Fruit fly (Drosophila melanogaster) whole organism, pupa: ENCODE data around the gene CG43181.

ENCODE experiments used
- CG10348 ChIP-seq: fragments of 200-800 bp; sonication (Bioruptor generic); IDR thresholded peaks from 2 replicates; pipeline ENCODE4 v1.3.6; 2022; ENCODE audit warnings: missing biosample characterization, missing genetic modification characterization
- CG4496 ChIP-seq: fragments of 200-800 bp; sonication (Bioruptor generic); IDR thresholded peaks from 3 replicates; pipeline ENCODE4 v1.3.6; 2022; ENCODE audit warnings: missing biosample characterization, missing genetic modification characterization

DNA sequence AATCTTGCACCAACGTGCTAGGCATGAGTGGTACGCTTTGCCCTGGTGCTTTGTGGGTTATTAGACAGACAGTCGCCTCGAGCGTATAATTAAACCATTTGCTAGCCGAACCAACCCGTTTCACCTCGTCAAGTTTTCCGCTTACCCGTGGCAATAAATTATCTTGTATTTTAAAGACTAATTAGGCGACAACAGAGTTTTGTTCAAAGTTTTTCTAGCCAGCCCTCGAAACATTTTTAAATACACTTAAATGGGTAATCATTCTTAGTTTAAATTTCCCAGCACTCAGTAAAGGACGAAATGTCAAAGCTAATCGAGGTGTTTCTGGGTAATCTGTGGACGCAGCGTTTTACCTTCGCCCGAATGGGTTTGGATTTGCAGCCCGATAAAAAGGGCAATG lies 35.5 kb upstream of the CG43181 start, which contains the start of gene Or1a:
- TF ChIP-seq CG4496 (GFP tag; lab: Robert Waterston, UW), result no peak
- no peak for TF ChIP-seq CG10348 (GFP tag; lab: Robert Waterston, UW)
